Worm (Caenorhabditis elegans): ENCODE results near the gene scav-3.

DNA sequence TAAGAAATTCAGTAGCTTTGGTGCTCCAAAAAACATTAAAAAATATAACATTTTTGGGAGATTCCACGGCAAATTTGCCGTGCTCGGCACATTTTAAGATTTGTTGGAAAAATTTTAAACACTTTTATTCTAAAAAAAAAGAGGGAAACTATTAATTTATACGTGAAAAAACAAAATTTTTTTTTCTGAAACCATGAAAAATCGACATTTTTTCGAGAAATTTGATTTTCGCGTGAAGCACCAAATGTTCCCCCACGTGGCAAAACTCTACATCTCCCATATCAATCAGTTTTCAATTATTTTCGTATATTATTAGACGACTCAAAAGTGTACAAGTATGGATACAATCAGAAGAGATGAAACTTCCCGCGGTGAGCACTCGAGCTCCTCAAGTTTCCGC lies 20.4 kb downstream of the scav-3 start, which contains the start of gene fbxa-218:
- TF ChIP-seq unc-62 (GFP tag; optimal IDR thresholded peaks at IDR 0.05) (no peak), sea-2 (GFP tag; IDR thresholded peaks at IDR 0.05) (no peak)
